Worm (Caenorhabditis elegans) whole organism, L1 larva: ENCODE data around the gene ceh-53.

Experiments
- blmp-1 ChIP-seq: fragments of 150-350 bp; optimal IDR thresholded peaks from 2 replicates; lab custom pipeline; 2014; ENCODE audit warnings: missing biosample characterization, missing genetic modification characterization
- ceh-63 ChIP-seq: fragments of 200-800 bp; sonication (Bioruptor generic); optimal IDR thresholded peaks from 2 replicates; lab custom pipeline; 2018; ENCODE audit warnings: mild to moderate bottlenecking, missing genetic modification characterization, missing compliant biosample characterization
- fkh-4 ChIP-seq: sonication (generic microtip); optimal IDR thresholded peaks from 2 replicates; lab custom pipeline; 2016; ENCODE audit warnings: missing compliant biosample characterization, missing genetic modification characterization, borderline replicate concordance
- lin-15B ChIP-seq: fragments of 150-350 bp; sonication (generic microtip); optimal IDR thresholded peaks from 3 replicates; lab custom pipeline; 2014; ENCODE audit warnings: missing biosample characterization, missing genetic modification characterization
- mdl-1 ChIP-seq, 2 experiments: fragments of 150-350 bp; optimal IDR thresholded peaks; 2 replicates each; lab custom pipeline; 2014 to 2017; ENCODE audit warnings: missing biosample characterization in 2 of 2, missing genetic modification characterization in 2 of 2, inconsistent platforms in 1 of 2
- nhr-76 ChIP-seq: sonication (generic microtip); optimal IDR thresholded peaks from 2 replicates; lab custom pipeline; 2017; ENCODE audit warnings: missing biosample characterization, missing genetic modification characterization
- pag-3 ChIP-seq: sonication (generic microtip); optimal IDR thresholded peaks from 2 replicates; lab custom pipeline; 2017; ENCODE audit warnings: missing genetic modification characterization, mild to moderate bottlenecking, missing compliant biosample characterization, antibody characterized with exemption, borderline replicate concordance; ENCODE audit not compliant: insufficient read depth
- pqm-1 ChIP-seq: sonication (generic microtip); optimal IDR thresholded peaks from 3 replicates; lab custom pipeline; 2017; ENCODE audit warnings: missing biosample characterization, missing genetic modification characterization
- snpc-4 ChIP-seq: fragments of 150-350 bp; optimal IDR thresholded peaks from 2 replicates; lab custom pipeline; 2014; ENCODE audit warnings: missing biosample characterization, missing genetic modification characterization
- unc-130 ChIP-seq: fragments of 150-350 bp; optimal IDR thresholded peaks from 2 replicates; lab custom pipeline; 2017; ENCODE audit warnings: missing biosample characterization, missing genetic modification characterization, inconsistent platforms
- unc-30 ChIP-seq: sonication (generic microtip); optimal IDR thresholded peaks from 2 replicates; lab custom pipeline; 2017; ENCODE audit warnings: missing biosample characterization, missing genetic modification characterization
- vab-15 ChIP-seq: sonication (generic microtip); optimal IDR thresholded peaks from 2 replicates; lab custom pipeline; 2017; ENCODE audit warnings: missing genotype, mild to moderate bottlenecking, missing genetic modification characterization, missing compliant biosample characterization

DNA sequence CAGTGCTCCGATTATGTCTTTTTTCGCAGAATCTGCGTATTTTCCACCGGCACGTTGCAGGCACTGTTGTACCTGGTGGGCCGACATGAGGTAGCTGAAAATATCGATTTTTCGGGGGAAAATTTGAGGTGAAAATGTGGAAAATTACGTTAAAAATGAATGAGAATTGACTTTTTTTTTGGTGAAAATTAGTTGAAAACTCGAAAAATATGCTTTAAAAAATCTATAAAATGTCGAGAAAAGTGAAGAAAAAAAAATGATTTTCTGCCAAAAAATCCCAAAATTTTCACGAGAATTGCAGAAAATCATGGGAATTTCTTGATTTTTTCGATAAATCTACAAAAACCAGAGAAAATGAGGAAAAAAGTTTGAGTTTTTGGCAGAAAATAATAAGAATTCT, 16.5 kb downstream of the ceh-53 start, which contains the start of gene tsg-101:
- TF ChIP-seq fkh-4 (no peak), nhr-76 (tag; lab: Kevin White, UChicago) (no peak), pag-3 (tag; lab: Kevin White, UChicago) (no peak), mdl-1 (tag; optimal IDR thresholded peaks at IDR 0.05; lab: Kevin White, UChicago) (no peak), snpc-4 (tag; lab: Kevin White, UChicago) (no peak), unc-130 (no peak), lin-15B (tag; lab: Kevin White, UChicago) (no peak), ceh-63 (GFP tag; lab: Kevin White, UChicago) (no peak), vab-15 (tag; lab: Kevin White, UChicago) (no peak), pqm-1 (no peak), unc-30 (tag; lab: Kevin White, UChicago) (no peak), blmp-1 (tag; lab: Kevin White, UChicago) (no peak)
